Worm (Caenorhabditis elegans): ENCODE measurements around the gene str-155.

The str-155 gene

DNA sequence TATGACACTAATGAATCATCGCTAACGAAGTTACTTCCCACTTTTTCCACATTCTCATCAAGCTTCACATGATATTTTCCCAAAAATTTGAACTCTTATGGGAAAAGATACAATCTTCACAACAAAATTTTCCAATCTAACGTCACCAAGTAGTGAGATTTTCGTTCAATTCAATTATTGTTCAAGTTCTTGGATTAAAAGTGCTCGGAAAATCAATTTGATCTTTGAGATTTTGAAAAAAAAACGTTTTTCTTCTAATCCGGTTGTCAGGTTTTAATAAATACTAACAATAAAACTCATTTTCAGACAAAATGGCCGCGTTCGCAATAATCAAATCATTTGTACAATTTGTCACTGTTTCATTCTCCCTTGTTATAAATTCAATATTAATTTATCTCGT lies 18.3 kb downstream of the str-155 start, which contains the start of gene str-153:
Gene str-153, plus strand, starts transcription at position 301 of the 400 bp plus-strand sequence.
- no peak for TF ChIP-seq vab-15 (tag; optimal IDR thresholded peaks at IDR 0.05)
- TF ChIP-seq nhr-71 (tag; optimal IDR thresholded peaks at IDR 0.05) = no peak
- TF ChIP-seq elt-2 (tag; optimal IDR thresholded peaks at IDR 0.05) = no peak
- no peak for TF ChIP-seq pqm-1 (tag; optimal IDR thresholded peaks at IDR 0.05)
- TF ChIP-seq lin-15B (tag; optimal IDR thresholded peaks at IDR 0.05) = no peak
- no peak for TF ChIP-seq lin-35 (GFP tag; optimal IDR thresholded peaks at IDR 0.05)
- no peak for TF ChIP-seq lin-39 (tag; optimal IDR thresholded peaks at IDR 0.05)
- no peak for TF ChIP-seq swsn-7 (tag; optimal IDR thresholded peaks at IDR 0.05)
- TF ChIP-seq fos-1 (tag; optimal IDR thresholded peaks at IDR 0.05) = no peak
- TF ChIP-seq ceh-90 (tag; optimal IDR thresholded peaks at IDR 0.05) = no peak
- TF ChIP-seq snpc-4 (tag; optimal IDR thresholded peaks at IDR 0.05) = no peak
- no peak for TF ChIP-seq nhr-11 (tag; optimal IDR thresholded peaks at IDR 0.05)
- no peak for TF ChIP-seq zag-1 (tag; optimal IDR thresholded peaks at IDR 0.05)
- no peak for TF ChIP-seq rnt-1 (tag; optimal IDR thresholded peaks at IDR 0.05)
- no peak for TF ChIP-seq nhr-76 (tag; optimal IDR thresholded peaks at IDR 0.05)
- no peak for TF ChIP-seq unc-30 (tag; optimal IDR thresholded peaks at IDR 0.05)
- no peak for TF ChIP-seq lsy-2 (tag; optimal IDR thresholded peaks at IDR 0.05)
- TF ChIP-seq ceh-63 (GFP tag; optimal IDR thresholded peaks at IDR 0.05) = no peak
- TF ChIP-seq mef-2 (tag; optimal IDR thresholded peaks at IDR 0.05) = no peak

DNA sequence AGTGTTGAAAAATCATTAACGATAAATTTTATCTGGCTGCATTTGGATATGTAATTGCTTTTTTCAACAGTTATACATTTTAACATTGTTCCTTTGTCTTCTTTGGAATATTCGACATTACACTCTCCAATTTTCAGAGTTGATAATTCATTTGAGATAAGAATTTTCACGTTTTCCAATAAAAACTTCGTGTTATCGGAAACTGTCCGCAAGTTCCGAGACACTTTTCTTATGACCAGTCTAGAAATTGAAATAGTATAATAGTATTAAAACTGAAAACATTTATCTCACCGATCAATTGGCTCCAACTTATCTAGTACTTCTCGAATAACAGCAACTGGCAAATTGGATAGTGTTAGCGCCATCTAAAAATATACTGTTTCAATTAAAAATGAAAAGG lies 21.9 kb downstream of the str-155 start, which contains the start of gene fbxa-86:
Gene fbxa-86, minus strand, starts transcription at position 367 of the 400 bp plus-strand sequence.
- TF ChIP-seq snu-23 (GFP tag; optimal IDR thresholded peaks at IDR 0.05) = no peak
- TF ChIP-seq elt-2 (tag; optimal IDR thresholded peaks at IDR 0.05) = peak; percentile 56
- no peak for TF ChIP-seq efl-3 (GFP tag; optimal IDR thresholded peaks at IDR 0.05)
- no peak for TF ChIP-seq mef-2 (tag; optimal IDR thresholded peaks at IDR 0.05)
- no peak for TF ChIP-seq pax-3 (tag; optimal IDR thresholded peaks at IDR 0.05)

DNA sequence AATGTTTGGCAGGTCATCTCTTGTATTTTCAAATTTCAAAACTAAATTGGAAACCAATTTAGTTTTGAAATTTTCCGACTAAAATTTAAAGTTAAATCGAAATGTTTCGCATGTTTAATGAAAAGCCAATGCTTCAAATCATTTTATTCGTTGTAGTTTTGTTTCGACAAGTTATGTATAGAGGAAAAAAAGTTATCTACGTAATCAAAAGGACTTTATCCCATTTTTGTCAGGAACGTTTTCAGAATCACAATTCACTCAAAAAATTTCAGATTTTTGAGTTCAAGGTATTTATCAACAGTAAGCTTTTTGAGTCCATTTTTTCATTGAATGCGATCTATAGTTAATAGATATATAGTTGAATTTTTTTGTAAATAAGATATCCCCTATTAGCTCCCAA lies 22.9 kb downstream of the str-155 start, which contains the start of gene str-168:
Gene str-168, plus strand, starts transcription at position 301 of the 400 bp plus-strand sequence.
- no peak for TF ChIP-seq ceh-90 (tag; optimal IDR thresholded peaks at IDR 0.05)
- no peak for TF ChIP-seq xbp-1 (tag; optimal IDR thresholded peaks at IDR 0.05)
- no peak for TF ChIP-seq jun-1 (tag; optimal IDR thresholded peaks at IDR 0.05)

DNA sequence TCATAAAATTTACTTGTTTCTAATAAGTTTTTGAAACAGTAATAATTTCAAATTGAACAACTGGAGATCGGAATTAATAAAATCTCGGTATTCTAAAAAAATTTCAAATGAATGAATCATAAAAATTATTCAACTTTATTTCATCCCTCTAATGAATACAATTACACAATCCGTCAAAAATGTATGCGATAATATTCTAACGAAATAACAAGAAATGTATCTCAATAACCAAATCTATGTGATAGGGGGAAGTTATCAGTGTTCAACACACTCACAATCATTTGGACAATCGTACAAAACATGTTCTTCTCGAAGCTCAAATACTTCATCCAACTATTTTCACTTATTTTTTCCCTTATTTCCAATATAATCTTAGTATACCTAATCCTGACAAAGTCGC lies 25.9 kb downstream of the str-155 start, which contains the start of gene Y9C9A.5:
Gene Y9C9A.5, plus strand, starts transcription at position 301 of the 400 bp plus-strand sequence.
- TF ChIP-seq egl-13 (tag; optimal IDR thresholded peaks at IDR 0.05) (no peak), nhr-77 (tag; optimal IDR thresholded peaks at IDR 0.05) (no peak), blmp-1 (tag; optimal IDR thresholded peaks at IDR 0.05) (no peak), unc-62 (GFP tag; optimal IDR thresholded peaks at IDR 0.05) (no peak), zag-1 (tag; optimal IDR thresholded peaks at IDR 0.05) (no peak), ceh-90 (tag; optimal IDR thresholded peaks at IDR 0.05) (no peak), nhr-90 (tag; optimal IDR thresholded peaks at IDR 0.05; ENCODE audit: poor library complexity) (no peak), efl-3 (GFP tag; optimal IDR thresholded peaks at IDR 0.05) (no peak)

DNA sequence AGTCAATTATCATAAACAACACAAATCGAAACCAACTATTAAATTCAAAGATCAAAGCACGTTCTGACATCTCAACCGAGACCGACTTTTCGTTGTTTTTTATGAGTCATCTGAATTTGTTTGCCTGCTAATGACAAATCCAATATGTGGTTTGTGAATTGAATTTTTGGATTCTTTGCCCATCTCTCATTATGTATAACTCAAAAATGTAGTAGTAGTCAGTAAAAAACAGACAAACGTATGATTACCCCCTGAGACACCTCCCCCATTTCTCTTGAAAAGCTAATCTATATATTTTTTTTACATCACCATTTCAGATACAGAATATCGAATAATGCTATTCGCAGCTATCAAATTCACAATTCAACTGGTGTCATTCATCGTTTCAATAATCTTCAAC lies 30.0 kb downstream of the str-155 start, which contains the start of gene str-169:
Gene str-169, plus strand, starts transcription at position 301 of the 400 bp plus-strand sequence.
- TF ChIP-seq swsn-7 (tag; optimal IDR thresholded peaks at IDR 0.05) (no peak), C34B4.2 (tag; optimal IDR thresholded peaks at IDR 0.05) (no peak), unc-62 (GFP tag; optimal IDR thresholded peaks at IDR 0.05) (no peak), fos-1 (tag; optimal IDR thresholded peaks at IDR 0.05) (no peak), fkh-8 (tag; optimal IDR thresholded peaks at IDR 0.05) (peak; percentile 17), nhr-11 (tag; optimal IDR thresholded peaks at IDR 0.05) (no peak), pqm-1 (tag; optimal IDR thresholded peaks at IDR 0.05) (no peak)

DNA sequence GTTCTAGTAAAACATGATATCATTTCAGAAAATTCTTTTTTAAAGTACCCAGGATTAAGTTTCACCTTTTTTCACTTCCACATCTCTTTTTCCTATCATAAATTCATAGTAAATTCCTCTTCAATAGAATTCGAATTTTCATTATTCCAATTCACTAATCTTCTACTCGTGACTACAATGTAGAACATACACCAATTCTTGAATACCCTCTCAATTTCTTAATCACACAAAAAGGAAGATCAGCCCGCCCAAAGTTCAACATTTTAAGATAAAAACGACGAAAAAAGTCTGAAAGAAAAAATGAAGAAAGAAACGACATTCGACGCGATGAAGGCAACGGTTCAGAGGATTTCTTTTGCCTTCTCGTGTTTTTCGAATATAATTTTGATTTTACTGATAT lies 38.1 kb downstream of the str-155 start, which contains the start of gene str-163:
Gene str-163, plus strand, starts transcription at position 301 of the 400 bp plus-strand sequence.
- TF ChIP-seq lin-14 (GFP tag; optimal IDR thresholded peaks at IDR 0.05) (no peak), unc-62 (GFP tag; optimal IDR thresholded peaks at IDR 0.05) (no peak), fkh-8 (tag; optimal IDR thresholded peaks at IDR 0.05) (peak; percentile 39), pax-3 (tag; optimal IDR thresholded peaks at IDR 0.05) (peak; percentile 39), dsc-1 (tag; optimal IDR thresholded peaks at IDR 0.05) (peak; percentile 55), sox-4 (tag; optimal IDR thresholded peaks at IDR 0.05) (peak; percentile 44), aha-1 (tag; optimal IDR thresholded peaks at IDR 0.05) (no peak)
